Fruit fly (Drosophila melanogaster) whole organism, embryonic: Measurements from ENCODE around the gene CG32645.
A peak's percentile ranks its signal among the peaks of the same experiment; 100 is the strongest.

Experiments used
- ATbp ChIP-seq: fragments of 200-800 bp; sonication (Bioruptor generic); optimal IDR thresholded peaks from 2 replicates; lab custom pipeline; 2017; ENCODE audit warnings: missing biosample characterization, mild to moderate bottlenecking, missing genetic modification characterization, missing genetic modification reagents
- B-H1 ChIP-seq: fragments of 200-800 bp; sonication (Bioruptor generic); IDR thresholded peaks from 3 replicates; pipeline ENCODE4 v1.3.6; 2022; ENCODE audit warnings: missing biosample characterization, missing genetic modification characterization
- CG10209 ChIP-seq: fragments of 200-800 bp; sonication (Bioruptor generic); optimal IDR thresholded peaks from 3 replicates; lab custom pipeline; 2017; ENCODE audit warnings: missing biosample characterization, mild to moderate bottlenecking, missing genetic modification characterization, missing genetic modification reagents
- CG10366 ChIP-seq: fragments of 200-800 bp; sonication (Bioruptor generic); IDR thresholded peaks from 2 replicates; pipeline ENCODE4 v1.3.6; 2022; ENCODE audit warnings: missing biosample characterization, missing genetic modification characterization
- CG11695 ChIP-seq: fragments of 200-800 bp; sonication (Bioruptor generic); IDR thresholded peaks from 3 replicates; pipeline ENCODE4 v1.3.6; 2022; ENCODE audit warnings: missing biosample characterization, missing genetic modification characterization
- CG11696 ChIP-seq: fragments of 200-800 bp; sonication (Bioruptor generic); IDR thresholded peaks from 2 replicates; pipeline ENCODE4 v1.3.6; 2022; ENCODE audit warnings: missing biosample characterization, missing genetic modification characterization
- CG12219 ChIP-seq: fragments of 200-800 bp; sonication (Bioruptor generic); optimal IDR thresholded peaks from 3 replicates; lab custom pipeline; 2018; ENCODE audit warnings: missing biosample characterization, mild to moderate bottlenecking, missing genetic modification characterization
- CG14965 ChIP-seq: fragments of 200-800 bp; sonication (Bioruptor generic); optimal IDR thresholded peaks from 2 replicates; lab custom pipeline; 2016; ENCODE audit warnings: missing biosample characterization, missing genetic modification characterization, borderline replicate concordance
- CG16779 ChIP-seq: fragments of 200-800 bp; sonication (Bioruptor generic); IDR thresholded peaks from 2 replicates; pipeline ENCODE4 v1.3.6; 2022; ENCODE audit warnings: missing biosample characterization, missing genetic modification characterization
- CG2875 ChIP-seq: fragments of 200-800 bp; sonication (Bioruptor generic); optimal IDR thresholded peaks from 2 replicates; lab custom pipeline; 2017; ENCODE audit warnings: missing biosample characterization, mild to moderate bottlenecking, missing genetic modification characterization, missing genetic modification reagents
- CG31388 ChIP-seq: fragments of 200-800 bp; sonication (Bioruptor generic); optimal IDR thresholded peaks from 2 replicates; lab custom pipeline; 2016; ENCODE audit warnings: missing biosample characterization, missing genetic modification characterization
- CG3281 ChIP-seq: fragments of 200-800 bp; sonication (Bioruptor generic); optimal IDR thresholded peaks from 3 replicates; lab custom pipeline; 2017; ENCODE audit warnings: missing biosample characterization, mild to moderate bottlenecking, missing genetic modification characterization
- CG3847 ChIP-seq: fragments of 200-800 bp; sonication (Bioruptor generic); IDR thresholded peaks from 2 replicates; pipeline ENCODE4 v1.3.6; 2022; ENCODE audit warnings: missing biosample characterization, missing genetic modification characterization
- CG4424 ChIP-seq: fragments of 200-800 bp; sonication (Bioruptor generic); optimal IDR thresholded peaks from 3 replicates; lab custom pipeline; 2016; ENCODE audit warnings: missing biosample characterization, missing genetic modification characterization
- CG4707 ChIP-seq: fragments of 200-800 bp; sonication (Bioruptor generic); optimal IDR thresholded peaks from 2 replicates; lab custom pipeline; 2018; ENCODE audit warnings: missing biosample characterization, mild to moderate bottlenecking, missing genetic modification characterization, moderate library complexity
- CG6683 ChIP-seq: fragments of 200-800 bp; sonication (Bioruptor generic); optimal IDR thresholded peaks from 2 replicates; lab custom pipeline; 2017; ENCODE audit warnings: missing biosample characterization, mild to moderate bottlenecking, missing genetic modification characterization, missing genetic modification reagents
- CG7372 ChIP-seq: fragments of 200-800 bp; sonication (Bioruptor generic); IDR thresholded peaks from 2 replicates; pipeline ENCODE4 v1.3.6; 2022; ENCODE audit warnings: missing biosample characterization, missing genetic modification characterization
- CG7928 ChIP-seq: fragments of 200-800 bp; sonication (Bioruptor generic); optimal IDR thresholded peaks from 2 replicates; lab custom pipeline; 2017; ENCODE audit warnings: missing biosample characterization, mild to moderate bottlenecking, missing genetic modification characterization
- CG7963 ChIP-seq: fragments of 200-800 bp; sonication (Bioruptor generic); IDR thresholded peaks from 3 replicates; pipeline ENCODE4 v1.3.6; 2022; ENCODE audit warnings: missing biosample characterization, missing genetic modification characterization; ENCODE audit not compliant: partially characterized antibody
- CG8944 ChIP-seq: fragments of 200-800 bp; sonication (Bioruptor generic); optimal IDR thresholded peaks from 3 replicates; lab custom pipeline; 2016; ENCODE audit warnings: missing biosample characterization, missing genetic modification characterization
- CG9727 ChIP-seq: fragments of 200-800 bp; sonication (Bioruptor generic); optimal IDR thresholded peaks from 3 replicates; lab custom pipeline; 2017; ENCODE audit warnings: missing biosample characterization, mild to moderate bottlenecking, missing genetic modification characterization
- Camta ChIP-seq: fragments of 200-800 bp; sonication (Bioruptor generic); optimal IDR thresholded peaks from 2 replicates; lab custom pipeline; 2016; ENCODE audit warnings: missing biosample characterization, missing genetic modification characterization
- CrebB ChIP-seq: fragments of 200-800 bp; sonication (Bioruptor generic); optimal IDR thresholded peaks from 3 replicates; lab custom pipeline; 2018; ENCODE audit warnings: missing biosample characterization, mild to moderate bottlenecking, missing genetic modification characterization
- D ChIP-seq, 2 experiments: fragments of 200-800 bp in 1 of 2; fragments of >200 bp in 1 of 2; sonication (Bioruptor generic) in 1 of 2; optimal IDR thresholded peaks; 2 replicates in 1 of 2; 3 replicates in 1 of 2; lab custom pipeline; 2017; ENCODE audit warnings: mild to moderate bottlenecking in 1 of 2, missing biosample characterization in 1 of 2, missing genetic modification characterization in 1 of 2, missing genetic modification reagents in 1 of 2
- Dek ChIP-seq: fragments of 200-800 bp; sonication (Bioruptor generic); optimal IDR thresholded peaks from 3 replicates; lab custom pipeline; 2019; ENCODE audit warnings: missing biosample characterization, mild to moderate bottlenecking, missing genetic modification characterization, moderate library complexity
- Dp ChIP-seq: fragments of 200-800 bp; sonication (Bioruptor generic); optimal IDR thresholded peaks from 2 replicates; lab custom pipeline; 2018; ENCODE audit warnings: missing biosample characterization, mild to moderate bottlenecking, missing genetic modification characterization, moderate library complexity
- Hmx ChIP-seq: fragments of 200-800 bp; sonication (Bioruptor generic); optimal IDR thresholded peaks from 2 replicates; lab custom pipeline; 2016; ENCODE audit warnings: missing biosample characterization, missing genetic modification characterization
- Hr51 ChIP-seq, 2 experiments: fragments of 200-800 bp; sonication (Bioruptor generic); optimal IDR thresholded peaks; 2 replicates in 1 of 2; 3 replicates in 1 of 2; lab custom pipeline; 2016 to 2018; ENCODE audit warnings: missing biosample characterization in 2 of 2, missing genetic modification characterization in 2 of 2, mild to moderate bottlenecking in 1 of 2, moderate library complexity in 1 of 2
- Hr78 ChIP-seq, 2 experiments: fragments of 200-800 bp in 1 of 2; fragments of >200 bp in 1 of 2; sonication (Bioruptor generic) in 1 of 2; optimal IDR thresholded peaks; 2 replicates each; lab custom pipeline; 2017 to 2019; ENCODE audit warnings: missing biosample characterization in 2 of 2, missing genetic modification characterization in 2 of 2, mild to moderate bottlenecking in 1 of 2, moderate library complexity in 1 of 2
- MBD-R2 ChIP-seq: fragments of 200-800 bp; sonication (Bioruptor generic); IDR thresholded peaks from 2 replicates; pipeline ENCODE4 v1.3.6; 2022; ENCODE audit warnings: missing biosample characterization, missing genetic modification characterization
- dmrt11E ChIP-seq: fragments of 200-800 bp; sonication (Bioruptor generic); optimal IDR thresholded peaks from 3 replicates; lab custom pipeline; 2018; ENCODE audit warnings: missing biosample characterization, mild to moderate bottlenecking, missing genetic modification characterization, moderate library complexity
- ewg ChIP-seq: fragments of 200-800 bp; sonication (Bioruptor generic); optimal IDR thresholded peaks from 3 replicates; lab custom pipeline; 2017; ENCODE audit warnings: mild to moderate bottlenecking, missing biosample characterization, missing genetic modification reagents, missing genetic modification characterization
- exex ChIP-seq: fragments of 200-800 bp; sonication (Bioruptor generic); optimal IDR thresholded peaks from 4 replicates; lab custom pipeline; 2018; ENCODE audit warnings: missing biosample characterization, mild to moderate bottlenecking, missing genetic modification characterization, moderate library complexity
- fru ChIP-seq: fragments of >200 bp; optimal IDR thresholded peaks from 2 replicates; lab custom pipeline; 2017
- kah ChIP-seq: fragments of 200-800 bp; sonication (Bioruptor generic); optimal IDR thresholded peaks from 2 replicates; lab custom pipeline; 2018; ENCODE audit warnings: missing biosample characterization, mild to moderate bottlenecking, missing genetic modification characterization
- lab ChIP-seq: fragments of 200-800 bp; sonication (Bioruptor generic); optimal IDR thresholded peaks from 3 replicates; lab custom pipeline; 2017; ENCODE audit warnings: missing biosample characterization, missing genetic modification characterization, mild to moderate bottlenecking, moderate library complexity, missing genetic modification reagents
- lola ChIP-seq, 3 experiments: fragments of >200 bp in 2 of 3; fragments of 200-800 bp in 1 of 3; sonication (Bioruptor generic) in 1 of 3; optimal IDR thresholded peaks; 2 replicates each; lab custom pipeline; 2017 to 2019; ENCODE audit warnings: missing biosample characterization in 3 of 3, missing genetic modification characterization in 3 of 3, mild to moderate bottlenecking in 1 of 3, moderate library complexity in 1 of 3
- otp ChIP-seq: fragments of 200-800 bp; sonication (Bioruptor generic); IDR thresholded peaks from 3 replicates; pipeline ENCODE4, ENCODE4 v1.3.6; 2022; ENCODE audit warnings: missing biosample characterization, missing genetic modification characterization
- pan ChIP-seq, 4 experiments: fragments of >200 bp in 3 of 4; fragments of 200-800 bp in 1 of 4; sonication (Bioruptor generic) in 1 of 4; optimal IDR thresholded peaks in 3 of 4; IDR thresholded peaks in 1 of 4; 2 replicates each; pipeline versions ENCODE4 v1.3.6 to Lab custom; 2017 to 2022; ENCODE audit warnings: missing biosample characterization in 2 of 4, missing genetic modification characterization in 2 of 4, mixed read lengths in 1 of 4
- prd ChIP-seq, 3 experiments: fragments of >200 bp in 2 of 3; fragments of 200-800 bp in 1 of 3; sonication (Bioruptor generic) in 1 of 3; optimal IDR thresholded peaks in 2 of 3; IDR thresholded peaks in 1 of 3; 2 replicates in 2 of 3; 3 replicates in 1 of 3; pipeline versions ENCODE4 v1.3.6 to Lab custom; 2017 to 2022; ENCODE audit warnings: missing biosample characterization in 1 of 3, missing genetic modification characterization in 1 of 3
- pros ChIP-seq: fragments of 200-800 bp; sonication (Bioruptor generic); optimal IDR thresholded peaks from 3 replicates; lab custom pipeline; 2019; ENCODE audit warnings: missing biosample characterization, mild to moderate bottlenecking, missing genetic modification characterization, moderate library complexity
- salm ChIP-seq: fragments of 200-800 bp; sonication (Bioruptor generic); optimal IDR thresholded peaks from 2 replicates; lab custom pipeline; 2018; ENCODE audit warnings: missing biosample characterization, mild to moderate bottlenecking, missing genetic modification characterization
- sima ChIP-seq: fragments of 200-800 bp; sonication (Bioruptor generic); optimal IDR thresholded peaks from 2 replicates; lab custom pipeline; 2016; ENCODE audit warnings: missing biosample characterization, missing genetic modification characterization
- slou ChIP-seq: fragments of 200-800 bp; sonication (Bioruptor generic); optimal IDR thresholded peaks from 3 replicates; lab custom pipeline; 2016; ENCODE audit warnings: missing biosample characterization, missing genetic modification characterization
- tin ChIP-seq: fragments of 200-800 bp; sonication (Bioruptor generic); optimal IDR thresholded peaks from 3 replicates; lab custom pipeline; 2016; ENCODE audit warnings: missing biosample characterization, missing genetic modification characterization
- tup ChIP-seq: fragments of 200-800 bp; sonication (Bioruptor generic); optimal IDR thresholded peaks from 2 replicates; lab custom pipeline; 2016; ENCODE audit warnings: missing biosample characterization, mild to moderate bottlenecking, missing genetic modification characterization, moderate library complexity
- z ChIP-seq: fragments of 200-800 bp; sonication (Bioruptor generic); IDR thresholded peaks from 3 replicates; pipeline ENCODE4 v1.3.6; 2022; ENCODE audit warnings: missing biosample characterization, missing genetic modification characterization

Gene CG32645

DNA sequence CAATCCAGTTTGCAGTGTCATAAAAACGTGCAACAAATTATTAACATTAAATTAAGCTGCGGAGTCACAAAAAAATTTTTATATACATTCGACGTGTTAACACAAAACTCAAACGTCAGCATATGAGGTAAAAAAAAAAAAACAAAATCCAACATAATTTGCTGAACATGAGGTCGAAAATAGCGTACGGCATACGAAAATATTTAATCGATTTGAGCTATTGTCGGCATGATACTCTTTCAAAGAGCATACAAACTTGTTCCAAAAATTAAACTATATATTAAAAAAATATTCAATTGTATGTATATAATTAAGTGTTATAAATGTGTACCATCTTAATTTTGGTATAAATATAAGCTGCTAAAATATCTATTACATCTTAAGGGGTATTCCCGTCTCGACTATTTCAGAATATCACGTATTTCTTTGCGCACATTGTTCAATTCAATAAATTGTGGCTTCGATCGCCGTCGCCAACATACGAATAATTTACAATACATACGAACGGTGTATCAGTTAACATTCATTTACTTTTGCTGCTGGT, 29.3 kb upstream of the CG32645 start (continued):
- TF ChIP-seq Dek, result peak; percentile 43
- TF ChIP-seq CG7928 (GFP tag; lab: Kevin White, UChicago), result no peak
- TF ChIP-seq CG9727 (GFP tag; lab: Kevin White, UChicago), result peak; percentile 15
- no peak for TF ChIP-seq CG31388 (GFP tag; lab: Kevin White, UChicago)
- TF ChIP-seq prd (optimal IDR thresholded peaks at IDR 0.05; lab: Kevin White, UChicago), result no peak
- peak; percentile 58; the same call in 2 of the 3 replicates for TF ChIP-seq prd (GFP tag; IDR thresholded peaks at IDR 0.05; lab: Robert Waterston, UW)
- no peak for TF ChIP-seq z (GFP tag; lab: Robert Waterston, UW)
- TF ChIP-seq exex (tag; lab: Kevin White, UChicago), result no peak
- no peak for TF ChIP-seq slou
- TF ChIP-seq dmrt11E (tag; lab: Kevin White, UChicago), result no peak
- TF ChIP-seq kah, result no peak
- no peak for TF ChIP-seq CG7963
- TF ChIP-seq tup, result no peak
- peak; percentile 71 for TF ChIP-seq lab (GFP tag; lab: Kevin White, UChicago)
- TF ChIP-seq pan (optimal IDR thresholded peaks at IDR 0.05; lab: Kevin White, UChicago), result no peak
- TF ChIP-seq pan (GFP tag; optimal IDR thresholded peaks at IDR 0.05 in 1 of 2, IDR thresholded peaks at IDR 0.05 in 1 of 2), result peak in 1 of 2 experiments; percentile 77
- peak; percentile 36 for TF ChIP-seq CG10366 (GFP tag; lab: Robert Waterston, UW)
- TF ChIP-seq salm (tag; lab: Kevin White, UChicago), result no peak
- no peak for TF ChIP-seq ATbp (GFP tag; lab: Kevin White, UChicago)
- peak; percentile 61; the same call in 2 of the 3 replicates for TF ChIP-seq CG11695 (GFP tag; lab: Robert Waterston, UW)
- TF ChIP-seq lola (GFP tag; optimal IDR thresholded peaks at IDR 0.05; lab: Kevin White, UChicago), result no peak
- no peak for TF ChIP-seq CG4707 (GFP tag; lab: Kevin White, UChicago)
- no peak for TF ChIP-seq ewg (GFP tag; lab: Kevin White, UChicago)
- TF ChIP-seq fru, result no peak
- TF ChIP-seq otp (GFP tag; lab: Robert Waterston, UW), result no peak
- TF ChIP-seq CG12219, result no peak
- no peak for TF ChIP-seq CG4424 (GFP tag; lab: Kevin White, UChicago)
- peak; percentile 31; the same call in 1 of the 2 replicates for TF ChIP-seq MBD-R2 (GFP tag; lab: Robert Waterston, UW)
- TF ChIP-seq Hmx (GFP tag; lab: Kevin White, UChicago), result no peak
- TF ChIP-seq CG6683 (GFP tag; lab: Kevin White, UChicago), result no peak
- TF ChIP-seq Camta (GFP tag; lab: Kevin White, UChicago), result no peak
- TF ChIP-seq CrebB (tag; lab: Kevin White, UChicago), result peak; percentile 19
- TF ChIP-seq CG11696 (GFP tag; lab: Robert Waterston, UW), result 0 out of 2 replicates have a peak, but pooled peaks have one; percentile 32
- no peak for TF ChIP-seq CG14965 (GFP tag; lab: Kevin White, UChicago)
- peak; percentile 17 for TF ChIP-seq CG3281 (GFP tag; lab: Kevin White, UChicago)
- no peak for TF ChIP-seq pros
- TF ChIP-seq CG10209 (GFP tag; lab: Kevin White, UChicago), result peak; percentile 42
- TF ChIP-seq sima (GFP tag; lab: Kevin White, UChicago), result no peak
- TF ChIP-seq tin (GFP tag; lab: Kevin White, UChicago), result no peak
- TF ChIP-seq Dp (GFP tag; lab: Kevin White, UChicago), result no peak
- peak; percentile 60 for TF ChIP-seq CG3847 (GFP tag; lab: Robert Waterston, UW)
- peak; percentile 49 for TF ChIP-seq B-H1 (GFP tag; lab: Robert Waterston, UW)
- peak in 1 of 2 experiments; percentile 67 for TF ChIP-seq Hr51 (GFP tag; optimal IDR thresholded peaks at IDR 0.05; lab: Kevin White, UChicago)
- no peak for TF ChIP-seq CG16779 (GFP tag; lab: Robert Waterston, UW)
- TF ChIP-seq CG7372 (GFP tag; lab: Robert Waterston, UW), result 0 out of 2 replicates have a peak, but pooled peaks have one; percentile 22
- TF ChIP-seq Hr78 (GFP tag; optimal IDR thresholded peaks at IDR 0.05; lab: Kevin White, UChicago), result no peak
- no peak for TF ChIP-seq D (optimal IDR thresholded peaks at IDR 0.05; lab: Kevin White, UChicago)
- peak; percentile 0 for TF ChIP-seq D (GFP tag; optimal IDR thresholded peaks at IDR 0.05; lab: Kevin White, UChicago)
- TF ChIP-seq CG8944 (GFP tag; lab: Kevin White, UChicago), result no peak
- no peak for TF ChIP-seq CG2875 (GFP tag; lab: Kevin White, UChicago)
